Worm (Caenorhabditis elegans) whole organism, young adult: ENCODE measurements around the gene Y55B1AR.2.

Experiments
- C17E4.6 ChIP-seq: fragments of 200-800 bp; sonication (Bioruptor generic); IDR thresholded peaks from 2 replicates; pipeline ENCODE4 v1.3.6; 2022; ENCODE audit warnings: missing genetic modification reagents, missing genetic modification characterization, missing compliant biosample characterization
- D2030.7 ChIP-seq: fragments of 200-800 bp; sonication (Bioruptor generic); IDR thresholded peaks from 2 replicates; pipeline ENCODE4 v1.3.6; 2022; ENCODE audit warnings: missing genetic modification reagents, missing genetic modification characterization, missing compliant biosample characterization
- F10E7.11 ChIP-seq: sonication (generic microtip); optimal IDR thresholded peaks from 2 replicates; lab custom pipeline; 2017; ENCODE audit warnings: mild to moderate bottlenecking, missing genetic modification characterization, moderate library complexity, missing compliant biosample characterization
- F22D6.2 ChIP-seq: sonication (generic microtip); optimal IDR thresholded peaks from 2 replicates; lab custom pipeline; 2016; ENCODE audit warnings: mild to moderate bottlenecking, missing genetic modification characterization, missing compliant biosample characterization
- F23B12.7 ChIP-seq: sonication (generic microtip); optimal IDR thresholded peaks from 2 replicates; lab custom pipeline; 2017; ENCODE audit warnings: missing genetic modification characterization, mild to moderate bottlenecking, missing compliant biosample characterization, antibody characterized with exemption, moderate library complexity; ENCODE audit not compliant: insufficient read depth
- F37B4.10 ChIP-seq: fragments of 200-800 bp; sonication (Bioruptor generic); IDR thresholded peaks from 2 replicates; pipeline ENCODE4 v1.3.6; 2022; ENCODE audit warnings: missing genetic modification characterization, missing compliant biosample characterization
- F57A8.1 ChIP-seq: fragments of 200-800 bp; sonication (Bioruptor generic); optimal IDR thresholded peaks from 2 replicates; lab custom pipeline; 2018; ENCODE audit warnings: mild to moderate bottlenecking, missing genetic modification characterization, moderate library complexity, missing compliant biosample characterization
- K12H6.12 ChIP-seq: fragments of 200-800 bp; sonication (Bioruptor generic); optimal IDR thresholded peaks from 2 replicates; lab custom pipeline; 2018; ENCODE audit warnings: mild to moderate bottlenecking, missing genetic modification characterization, missing compliant biosample characterization
- T26A5.8 ChIP-seq: sonication (generic microtip); optimal IDR thresholded peaks from 2 replicates; lab custom pipeline; 2016; ENCODE audit warnings: missing genetic modification characterization, missing compliant biosample characterization
- Y67H2A.10 ChIP-seq: fragments of 200-800 bp; sonication (Bioruptor generic); conservative IDR thresholded peaks from 2 replicates; pipeline ENCODE4 v1.3.6; 2022; ENCODE audit warnings: missing genetic modification reagents, missing genetic modification characterization, missing compliant biosample characterization
- ZK185.1 ChIP-seq: sonication (generic microtip); optimal IDR thresholded peaks from 2 replicates; lab custom pipeline; 2016; ENCODE audit warnings: mild to moderate bottlenecking, missing genetic modification characterization, missing compliant biosample characterization; ENCODE audit not compliant: poor library complexity, severe bottlenecking
- ccch-3 ChIP-seq: fragments of 200-800 bp; sonication (Bioruptor generic); optimal IDR thresholded peaks from 2 replicates; lab custom pipeline; 2018; ENCODE audit warnings: mild to moderate bottlenecking, missing genetic modification characterization, missing compliant biosample characterization
- die-1 ChIP-seq: sonication (generic microtip); optimal IDR thresholded peaks from 2 replicates; lab custom pipeline; 2016; ENCODE audit warnings: missing genotype, mild to moderate bottlenecking, missing genetic modification characterization, missing compliant biosample characterization
- efl-1 ChIP-seq: fragments of 150-350 bp; optimal IDR thresholded peaks from 2 replicates; lab custom pipeline; 2014; ENCODE audit warnings: missing biosample characterization, missing genetic modification reagents, missing genetic modification characterization
- egl-18 ChIP-seq: fragments of 200-800 bp; sonication (Bioruptor generic); IDR thresholded peaks from 2 replicates; pipeline ENCODE4 v1.3.6; 2022; ENCODE audit warnings: missing genetic modification reagents, missing genetic modification characterization, missing compliant biosample characterization
- egl-44 ChIP-seq: fragments of 200-800 bp; sonication (Bioruptor generic); IDR thresholded peaks from 2 replicates; pipeline ENCODE4 v1.3.6; 2022; ENCODE audit warnings: missing genetic modification reagents, missing genetic modification characterization, missing compliant biosample characterization
- ekl-4 ChIP-seq: fragments of 200-800 bp; sonication (Bioruptor generic); IDR thresholded peaks from 2 replicates; pipeline ENCODE4 v1.3.6; 2022; ENCODE audit warnings: missing genetic modification reagents, missing genetic modification characterization, missing compliant biosample characterization
- him-1 ChIP-seq: sonication (generic microtip); optimal IDR thresholded peaks from 2 replicates; lab custom pipeline; 2016; ENCODE audit warnings: missing genotype, missing genetic modification reagents, missing genetic modification characterization, missing compliant biosample characterization
- hlh-12 ChIP-seq: sonication (generic microtip); optimal IDR thresholded peaks from 2 replicates; lab custom pipeline; 2016; ENCODE audit warnings: missing genetic modification characterization, missing compliant biosample characterization
- hmg-1.2 ChIP-seq: fragments of 200-800 bp; sonication (Bioruptor generic); IDR thresholded peaks from 2 replicates; pipeline ENCODE4 v1.3.6; 2022; ENCODE audit warnings: missing genetic modification reagents, missing genetic modification characterization, missing compliant biosample characterization
- hmg-20 ChIP-seq: fragments of 200-800 bp; sonication (Bioruptor generic); IDR thresholded peaks from 2 replicates; pipeline ENCODE4 v1.3.6; 2022; ENCODE audit warnings: missing genetic modification reagents, missing genetic modification characterization, missing compliant biosample characterization
- hrde-1 ChIP-seq: sonication (generic microtip); optimal IDR thresholded peaks from 2 replicates; lab custom pipeline; 2016; ENCODE audit warnings: missing genetic modification characterization, mild to moderate bottlenecking, missing compliant biosample characterization, moderate library complexity, missing genotype, missing genetic modification reagents, borderline replicate concordance
- hsf-1 ChIP-seq: fragments of 200-800 bp; sonication (Bioruptor generic); IDR thresholded peaks from 2 replicates; pipeline ENCODE4 v1.3.6; 2022; ENCODE audit warnings: missing genetic modification reagents, missing genetic modification characterization, missing compliant biosample characterization
- let-526 ChIP-seq: fragments of 200-800 bp; sonication (Bioruptor generic); IDR thresholded peaks from 2 replicates; pipeline ENCODE4 v1.3.6; 2022; ENCODE audit warnings: missing genetic modification reagents, missing genetic modification characterization, missing compliant biosample characterization
- lin-54 ChIP-seq: fragments of 200-800 bp; sonication (Bioruptor generic); optimal IDR thresholded peaks from 2 replicates; lab custom pipeline; 2018; ENCODE audit warnings: mild to moderate bottlenecking, missing genetic modification characterization, missing compliant biosample characterization
- mel-28 ChIP-seq: sonication (generic microtip); optimal IDR thresholded peaks from 2 replicates; lab custom pipeline; 2016; ENCODE audit warnings: borderline replicate concordance, mild to moderate bottlenecking, missing genetic modification characterization, missing compliant biosample characterization
- mxl-1 ChIP-seq: sonication (generic microtip); optimal IDR thresholded peaks from 2 replicates; lab custom pipeline; 2016; ENCODE audit warnings: missing genetic modification characterization, missing compliant biosample characterization
- nfya-2 ChIP-seq: fragments of 200-800 bp; sonication (Bioruptor generic); IDR thresholded peaks from 2 replicates; pipeline ENCODE4 v1.3.6; 2022; ENCODE audit warnings: missing genetic modification reagents, missing genetic modification characterization, missing compliant biosample characterization
- nhr-179 ChIP-seq: sonication (generic microtip); optimal IDR thresholded peaks from 2 replicates; lab custom pipeline; 2016; ENCODE audit warnings: mild to moderate bottlenecking, missing genetic modification characterization, missing compliant biosample characterization
- nhr-80 ChIP-seq: sonication (generic microtip); optimal IDR thresholded peaks from 2 replicates; lab custom pipeline; 2016; ENCODE audit warnings: missing genetic modification characterization, missing compliant biosample characterization
- sea-2 ChIP-seq: fragments of 200-800 bp; sonication (Bioruptor generic); IDR thresholded peaks from 2 replicates; pipeline ENCODE4 v1.3.6; 2022; ENCODE audit warnings: missing genetic modification characterization, missing compliant biosample characterization
- snpc-3.4 ChIP-seq: sonication (generic microtip); optimal IDR thresholded peaks from 2 replicates; lab custom pipeline; 2017; ENCODE audit warnings: missing genetic modification characterization, mild to moderate bottlenecking, missing compliant biosample characterization, antibody characterized with exemption, moderate library complexity, missing genotype, missing genetic modification reagents
- tbx-9 ChIP-seq: sonication (generic microtip); optimal IDR thresholded peaks from 2 replicates; lab custom pipeline; 2016; ENCODE audit warnings: borderline replicate concordance, missing genetic modification characterization, inconsistent platforms, missing compliant biosample characterization
- unc-62 ChIP-seq: fragments of 150-350 bp; optimal IDR thresholded peaks from 2 replicates; lab custom pipeline; 2014; ENCODE audit warnings: missing biosample characterization, missing genetic modification reagents, missing genetic modification characterization
- xnd-1 ChIP-seq: sonication (generic microtip); optimal IDR thresholded peaks from 2 replicates; lab custom pipeline; 2016; ENCODE audit warnings: missing genotype, missing genetic modification reagents, missing genetic modification characterization, missing compliant biosample characterization
- ztf-22 ChIP-seq: fragments of 200-800 bp; sonication (Bioruptor generic); optimal IDR thresholded peaks from 2 replicates; lab custom pipeline; 2018; ENCODE audit warnings: mild to moderate bottlenecking, missing genetic modification characterization, moderate library complexity, missing compliant biosample characterization
- ztf-25 ChIP-seq: fragments of 200-800 bp; sonication (Bioruptor generic); IDR thresholded peaks from 2 replicates; pipeline ENCODE4 v1.3.6; 2022; ENCODE audit warnings: missing genetic modification reagents, missing genetic modification characterization, missing compliant biosample characterization
- ztf-26 ChIP-seq: sonication (generic microtip); optimal IDR thresholded peaks from 2 replicates; lab custom pipeline; 2017; ENCODE audit warnings: missing genetic modification characterization, missing compliant biosample characterization

Y55B1AR.2 gene

DNA sequence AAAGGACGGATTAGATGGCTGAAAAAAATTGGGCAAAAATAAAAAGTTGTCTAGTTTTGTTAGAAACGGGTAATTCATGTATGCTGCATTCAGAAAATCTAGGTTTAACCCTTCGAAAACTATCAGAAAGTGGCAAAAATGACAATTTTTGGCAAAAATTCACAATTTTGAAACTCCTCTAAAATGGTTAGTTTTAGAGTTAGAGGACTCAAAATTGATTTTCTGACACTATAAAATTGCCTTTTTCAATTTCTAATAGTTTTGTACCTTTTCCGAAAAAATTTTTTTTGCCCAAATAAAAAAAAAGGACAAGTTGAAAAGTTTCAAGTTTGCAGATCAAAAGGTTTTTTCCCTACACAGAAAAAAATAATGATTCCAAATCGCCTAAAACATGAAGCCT is 22.0 kb downstream of the Y55B1AR.2 start:
- peak; percentile 91 for TF ChIP-seq him-1 (tag; lab: Kevin White, UChicago)
- no peak for TF ChIP-seq F22D6.2 (tag; lab: Kevin White, UChicago)
- TF ChIP-seq hrde-1, result no peak
- TF ChIP-seq, all 124 proteins: peak for 1

DNA sequence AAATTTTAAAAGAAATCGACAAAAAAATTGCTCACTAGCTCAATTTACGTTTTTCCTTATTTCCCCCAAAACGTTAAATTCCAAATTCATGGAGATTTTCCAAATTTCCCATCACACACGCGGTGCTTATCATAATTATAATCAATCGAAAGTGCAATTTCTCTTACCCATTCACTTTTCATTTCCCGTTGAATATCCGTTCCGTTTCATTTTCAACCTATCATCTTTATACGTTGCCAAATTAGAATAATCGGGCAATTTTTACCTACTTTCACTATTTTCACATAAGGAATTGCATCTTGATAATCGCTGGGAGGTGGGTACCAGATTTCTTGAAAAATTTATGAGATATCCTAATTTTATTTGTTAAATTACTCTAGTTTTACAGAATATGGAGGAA is 29.8 kb downstream of the Y55B1AR.2 start:
- TF ChIP-seq hmg-20 (GFP tag; lab: Robert Waterston, UW) (no peak), C17E4.6 (GFP tag; lab: Robert Waterston, UW) (no peak), K12H6.12 (tag; lab: Kevin White, UChicago) (no peak), egl-44 (no peak)

DNA sequence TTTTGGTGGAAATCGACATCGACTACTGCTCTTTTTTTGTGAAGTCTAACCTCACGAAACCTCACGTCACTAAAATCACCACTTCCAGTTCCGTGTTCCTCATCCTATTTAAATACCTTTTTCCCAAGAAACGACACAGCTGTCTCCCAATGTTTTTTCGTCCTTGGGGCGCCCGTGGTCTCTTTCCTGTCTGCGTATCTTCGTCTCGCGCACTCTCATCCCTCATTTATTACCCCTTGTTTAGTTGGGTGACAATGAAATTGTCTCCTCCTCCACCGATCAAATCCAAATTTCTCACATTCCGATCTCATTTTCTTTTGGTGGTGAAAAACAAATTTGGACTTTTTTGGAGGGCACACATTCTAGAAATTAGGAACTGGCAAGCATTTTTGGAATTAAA is 33.8 kb downstream of the Y55B1AR.2 start:
- no peak for TF ChIP-seq D2030.7 (GFP tag; lab: Robert Waterston, UW)
- TF ChIP-seq F23B12.7 (tag; lab: Kevin White, UChicago), result no peak
- TF ChIP-seq nfya-2 (GFP tag; lab: Robert Waterston, UW), result no peak
- no peak for TF ChIP-seq Y67H2A.10 (GFP tag; lab: Robert Waterston, UW)
- no peak for TF ChIP-seq ekl-4 (GFP tag; lab: Robert Waterston, UW)
- no peak for TF ChIP-seq sea-2 (GFP tag; lab: Robert Waterston, UW)

ce11 chrIII:563755-564154 is 34.8 kb downstream of the Y55B1AR.2 start:
- TF ChIP-seq F37B4.10 (GFP tag; lab: Robert Waterston, UW) (no peak), efl-1 (no peak), let-526 (no peak), ccch-3 (GFP tag; lab: Kevin White, UChicago) (no peak), sea-2 (GFP tag; lab: Robert Waterston, UW) (no peak), hlh-12 (tag; lab: Kevin White, UChicago) (no peak), ztf-26 (tag; lab: Kevin White, UChicago) (no peak), F57A8.1 (GFP tag; lab: Kevin White, UChicago) (no peak), nhr-179 (tag; lab: Kevin White, UChicago) (no peak), lin-54 (GFP tag; lab: Kevin White, UChicago) (no peak), mxl-1 (tag; lab: Kevin White, UChicago) (no peak), ztf-25 (GFP tag; lab: Robert Waterston, UW) (no peak), F10E7.11 (tag; lab: Kevin White, UChicago) (no peak)

DNA sequence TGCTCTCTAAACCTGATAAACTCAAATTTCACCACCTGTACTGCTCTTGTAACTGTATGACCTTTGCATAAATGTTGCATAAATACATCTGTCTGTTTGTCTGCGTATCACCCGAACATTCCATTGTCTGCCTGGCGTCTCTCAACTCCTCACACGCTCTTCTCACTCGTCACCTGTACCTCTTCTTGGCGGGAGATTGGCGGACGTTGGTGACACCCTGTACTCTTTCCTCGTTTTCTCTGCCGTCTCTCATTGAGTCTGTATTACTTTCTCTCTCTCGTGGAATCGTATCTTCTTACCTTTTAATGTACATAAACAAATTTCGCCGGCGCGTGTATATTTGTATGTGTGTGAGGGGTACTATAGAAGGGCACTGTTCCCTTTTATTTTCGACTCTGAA is 39.8 kb downstream of the Y55B1AR.2 start:
- peak; percentile 85; the same call in 1 of the 2 replicates for TF ChIP-seq hmg-1.2 (GFP tag; lab: Robert Waterston, UW)
- peak; percentile 19 for TF ChIP-seq snpc-3.4 (tag; lab: Kevin White, UChicago)
- TF ChIP-seq xnd-1 (tag; lab: Kevin White, UChicago), result no peak
- no peak for TF ChIP-seq hlh-12 (tag; lab: Kevin White, UChicago)
- peak; percentile 6 for TF ChIP-seq ZK185.1
- TF ChIP-seq nhr-80 (tag; lab: Kevin White, UChicago), result peak; percentile 46
- TF ChIP-seq egl-18 (GFP tag; lab: Robert Waterston, UW), result no peak
- TF ChIP-seq tbx-9 (tag; lab: Kevin White, UChicago), result no peak
- no peak for TF ChIP-seq T26A5.8
- peak; percentile 29 for TF ChIP-seq efl-1
- no peak for TF ChIP-seq mel-28
- TF ChIP-seq unc-62, result no peak
- no peak for TF ChIP-seq hsf-1 (GFP tag; lab: Robert Waterston, UW)
- TF ChIP-seq die-1, result no peak
- TF ChIP-seq ztf-22, result no peak
